Fruit fly (Drosophila melanogaster): ENCODE results near the gene CG42729.

Gene CG42729

dm6 chr3L:15508233-15508632, 19.1 kb downstream of the CG42729 start, which contains the start of gene CG7841 (continued):
- TF ChIP-seq CG10209 (GFP tag; optimal IDR thresholded peaks at IDR 0.05): peak; percentile 97
- no peak for TF ChIP-seq bbx (GFP tag; IDR thresholded peaks at IDR 0.05; ENCODE audit: partially characterized antibody)
- TF ChIP-seq Hey (tag; optimal IDR thresholded peaks at IDR 0.05): peak; percentile 94
- no peak for TF ChIP-seq eve (GFP tag; optimal IDR thresholded peaks at IDR 0.05)
- TF ChIP-seq CG18599 (GFP tag; optimal IDR thresholded peaks at IDR 0.05): peak; percentile 99
- peak; percentile 97 for TF ChIP-seq zfh1 (GFP tag; IDR thresholded peaks at IDR 0.05)
- TF ChIP-seq wor (GFP tag; IDR thresholded peaks at IDR 0.05): peak; percentile 88
- peak; percentile 91; the same call in 2 of the 3 replicates for TF ChIP-seq B-H1 (GFP tag; IDR thresholded peaks at IDR 0.05)
- TF ChIP-seq CG42726 (GFP tag; IDR thresholded peaks at IDR 0.05; ENCODE audit: partially characterized antibody): 0 out of 2 replicates have a peak, but pooled peaks have one; percentile 4
- peak; percentile 92 for TF ChIP-seq Hr3 (GFP tag; optimal IDR thresholded peaks at IDR 0.05)
- TF ChIP-seq CG7786 (GFP tag; optimal IDR thresholded peaks at IDR 0.05): peak; percentile 94
- peak; percentile 86 for TF ChIP-seq CG2889 (GFP tag; IDR thresholded peaks at IDR 0.05)
- peak; percentile 94 for TF ChIP-seq esg (GFP tag; conservative IDR thresholded peaks at IDR 0.05)
- TF ChIP-seq CG12236 (GFP tag; optimal IDR thresholded peaks at IDR 0.05): peak; percentile 96
- TF ChIP-seq CTCF (GFP tag; optimal IDR thresholded peaks at IDR 0.05): peak; percentile 71
- peak; percentile 84; the same call in 1 of the 2 replicates for TF ChIP-seq CG4730 (GFP tag; IDR thresholded peaks at IDR 0.05)
- TF ChIP-seq CG14667 (GFP tag; IDR thresholded peaks at IDR 0.05): no peak; the same call in 1 of the 2 replicates
- TF ChIP-seq Atf-2 (GFP tag; optimal IDR thresholded peaks at IDR 0.05): peak; percentile 94
- TF ChIP-seq CG2199 (GFP tag; IDR thresholded peaks at IDR 0.05): peak; percentile 94
- TF ChIP-seq yki (optimal IDR thresholded peaks at IDR 0.05): peak; percentile 51
- TF ChIP-seq CG11560 (tag; IDR thresholded peaks at IDR 0.05): no peak
- peak; percentile 95 for TF ChIP-seq CG10462 (GFP tag; optimal IDR thresholded peaks at IDR 0.05)
- TF ChIP-seq mam (GFP tag; optimal IDR thresholded peaks at IDR 0.05): peak; percentile 96
- peak; percentile 99 for TF ChIP-seq row (GFP tag; IDR thresholded peaks at IDR 0.05)
- TF ChIP-seq lab (GFP tag; optimal IDR thresholded peaks at IDR 0.05): peak; percentile 99
- peak; percentile 99 for TF ChIP-seq PHDP (tag; optimal IDR thresholded peaks at IDR 0.05)
- peak; percentile 77 for TF ChIP-seq CG7745 (tag; optimal IDR thresholded peaks at IDR 0.05)
- TF ChIP-seq wdn (GFP tag; IDR thresholded peaks at IDR 0.05): peak; percentile 93
- peak; percentile 96 for TF ChIP-seq twi (tag; optimal IDR thresholded peaks at IDR 0.05)
- peak; percentile 73 for TF ChIP-seq Sry-δ (GFP tag; optimal IDR thresholded peaks at IDR 0.05)
- peak; percentile 89 for TF ChIP-seq CG31388 (GFP tag; optimal IDR thresholded peaks at IDR 0.05)
- no peak; the same call in 2 of the 3 replicates for TF ChIP-seq Mrtf (GFP tag; IDR thresholded peaks at IDR 0.05)
- peak; percentile 98 for TF ChIP-seq CG13894 (tag; optimal IDR thresholded peaks at IDR 0.05)
- TF ChIP-seq CG30020 (tag; optimal IDR thresholded peaks at IDR 0.05): peak; percentile 89
- peak; percentile 96 to 99 for TF ChIP-seq bsh (GFP tag; optimal IDR thresholded peaks at IDR 0.05)
- peak; percentile 98 for TF ChIP-seq fd64A (GFP tag; optimal IDR thresholded peaks at IDR 0.05)
- peak; percentile 99 for TF ChIP-seq Hmr (GFP tag; optimal IDR thresholded peaks at IDR 0.05)
- peak; percentile 96 for TF ChIP-seq shn (GFP tag; optimal IDR thresholded peaks at IDR 0.05)
- TF ChIP-seq onecut (GFP tag; IDR thresholded peaks at IDR 0.05): peak; percentile 96
- TF ChIP-seq CG17912 (GFP tag; optimal IDR thresholded peaks at IDR 0.05): peak; percentile 97
- TF ChIP-seq Hr51 (GFP tag; optimal IDR thresholded peaks at IDR 0.05): peak; percentile 95 to 99
- peak; percentile 97 for TF ChIP-seq NK7.1 (GFP tag; optimal IDR thresholded peaks at IDR 0.05)
- no peak for TF ChIP-seq dan (GFP tag; IDR thresholded peaks at IDR 0.05)
- TF ChIP-seq Lim3 (GFP tag; IDR thresholded peaks at IDR 0.05): no peak; the same call in 1 of the 2 replicates
- no peak for TF ChIP-seq lov (optimal IDR thresholded peaks at IDR 0.05)
- TF ChIP-seq lov (GFP tag; IDR thresholded peaks at IDR 0.05): peak; percentile 97
- peak; percentile 96 to 97 for TF ChIP-seq dpn (GFP tag; optimal IDR thresholded peaks at IDR 0.05)
- peak; percentile 83 for TF ChIP-seq CG7357 (GFP tag; IDR thresholded peaks at IDR 0.05)
- peak; percentile 94 for TF ChIP-seq CG12942 (GFP tag; optimal IDR thresholded peaks at IDR 0.05)
- TF ChIP-seq CG12659 (GFP tag; optimal IDR thresholded peaks at IDR 0.05): peak; percentile 99

Measured in whole organism, embryonic.